Worm (Caenorhabditis elegans) whole organism, L4/young adult: ENCODE data around the gene gfm-1.

Source experiments
- W03F9.2 ChIP-seq: fragments of 150-350 bp; optimal IDR thresholded peaks from 2 replicates; lab custom pipeline; 2014; ENCODE audit warnings: missing biosample characterization, missing genetic modification characterization
- dao-5 ChIP-seq: sonication (generic microtip); optimal IDR thresholded peaks from 2 replicates; lab custom pipeline; 2016; ENCODE audit warnings: missing genotype, missing genetic modification characterization, moderate library complexity, missing compliant biosample characterization
- him-1 ChIP-seq: sonication (generic microtip); optimal IDR thresholded peaks from 2 replicates; lab custom pipeline; 2016; ENCODE audit warnings: missing genotype, missing genetic modification reagents, missing genetic modification characterization, missing compliant biosample characterization

ce11 chrII:13139573-13139972, 22.3 kb downstream of the gfm-1 start:
- TF ChIP-seq W03F9.2 (tag; lab: Kevin White, UChicago) (no peak), him-1 (tag; lab: Kevin White, UChicago) (no peak), dao-5 (no peak)
